Worm (Caenorhabditis elegans): ENCODE data around the gene sprr-3.

- no peak for TF ChIP-seq T07F8.4 (tag; optimal IDR thresholded peaks at IDR 0.05)
- TF ChIP-seq snpc-4 (GFP tag; optimal IDR thresholded peaks at IDR 0.05) = no peak
- no peak for TF ChIP-seq snpc-4 (tag; optimal IDR thresholded peaks at IDR 0.05)
Measured at ce11 chrIV:2496084-2496483, 46.0 kb upstream of the sprr-3 start.
